Worm (Caenorhabditis elegans) whole organism, late embryonic: ENCODE results near the gene sgk-1.
"Not testable (repeated sequence)": the region's sequence is repeated elsewhere in the genome, so short reads cannot be mapped to it uniquely, and the experiment has no call there.

Source experiments
- C38D4.7 ChIP-seq: fragments of 200-800 bp; sonication (Bioruptor generic); optimal IDR thresholded peaks from 2 replicates; lab custom pipeline; 2018; ENCODE audit warnings: mild to moderate bottlenecking, missing genetic modification characterization, moderate library complexity, missing compliant biosample characterization
- F13H6.1 ChIP-seq: sonication (generic microtip); optimal IDR thresholded peaks from 2 replicates; lab custom pipeline; 2016; ENCODE audit warnings: missing genetic modification characterization, missing compliant biosample characterization
- T23F11.4 ChIP-seq: fragments of 200-800 bp; sonication (Bioruptor generic); optimal IDR thresholded peaks from 2 replicates; lab custom pipeline; 2018; ENCODE audit warnings: mild to moderate bottlenecking, missing genetic modification characterization, missing compliant biosample characterization
- Y22D7AL.16 ChIP-seq: sonication (generic microtip); optimal IDR thresholded peaks from 2 replicates; lab custom pipeline; 2016; ENCODE audit warnings: missing genetic modification characterization, missing compliant biosample characterization
- ahr-1 ChIP-seq: sonication (generic microtip); optimal IDR thresholded peaks from 2 replicates; lab custom pipeline; 2016; ENCODE audit warnings: missing genetic modification characterization, missing compliant biosample characterization
- ceh-14 ChIP-seq: sonication (generic microtip); optimal IDR thresholded peaks from 2 replicates; lab custom pipeline; 2016; ENCODE audit warnings: missing genotype, missing genetic modification characterization, missing compliant biosample characterization
- ceh-18 ChIP-seq: sonication (generic microtip); optimal IDR thresholded peaks from 2 replicates; lab custom pipeline; 2016; ENCODE audit warnings: missing genetic modification characterization, missing compliant biosample characterization
- ceh-19 ChIP-seq: fragments of 200-800 bp; sonication (Bioruptor generic); optimal IDR thresholded peaks from 2 replicates; lab custom pipeline; 2018; ENCODE audit warnings: mild to moderate bottlenecking, missing genetic modification characterization, missing compliant biosample characterization
- ceh-2 ChIP-seq: sonication (generic microtip); optimal IDR thresholded peaks from 2 replicates; lab custom pipeline; 2016; ENCODE audit warnings: missing genotype, missing genetic modification characterization, missing compliant biosample characterization
- ceh-24 ChIP-seq: sonication (generic microtip); optimal IDR thresholded peaks from 2 replicates; lab custom pipeline; 2016; ENCODE audit warnings: mild to moderate bottlenecking, missing genetic modification characterization, missing compliant biosample characterization
- ceh-30 ChIP-seq: fragments of 150-350 bp; optimal IDR thresholded peaks from 2 replicates; lab custom pipeline; 2014; ENCODE audit warnings: missing biosample characterization, missing genetic modification characterization
- ceh-48 ChIP-seq: sonication (generic microtip); optimal IDR thresholded peaks from 2 replicates; lab custom pipeline; 2016; ENCODE audit warnings: missing genetic modification characterization, inconsistent platforms, missing compliant biosample characterization
- ceh-6 ChIP-seq: fragments of 200-800 bp; sonication (Bioruptor generic); optimal IDR thresholded peaks from 2 replicates; lab custom pipeline; 2018; ENCODE audit warnings: mild to moderate bottlenecking, missing genetic modification characterization, missing compliant biosample characterization
- ceh-9 ChIP-seq: sonication (generic microtip); optimal IDR thresholded peaks from 2 replicates; lab custom pipeline; 2016; ENCODE audit warnings: mild to moderate bottlenecking, missing genetic modification characterization, inconsistent platforms, missing compliant biosample characterization
- che-1 ChIP-seq: sonication (generic microtip); optimal IDR thresholded peaks from 2 replicates; lab custom pipeline; 2016; ENCODE audit warnings: mild to moderate bottlenecking, missing genetic modification characterization, missing compliant biosample characterization
- dmd-4 ChIP-seq: sonication (generic microtip); optimal IDR thresholded peaks from 2 replicates; lab custom pipeline; 2016; ENCODE audit warnings: borderline replicate concordance, missing genetic modification characterization, missing compliant biosample characterization
- elt-2 ChIP-seq: sonication (generic microtip); optimal IDR thresholded peaks from 2 replicates; lab custom pipeline; 2016; ENCODE audit warnings: missing genetic modification reagents, missing genetic modification characterization, missing compliant biosample characterization
- elt-4 ChIP-seq: sonication (generic microtip); optimal IDR thresholded peaks from 2 replicates; lab custom pipeline; 2016; ENCODE audit warnings: missing genetic modification characterization, missing compliant biosample characterization
- ets-4 ChIP-seq: sonication (generic microtip); optimal IDR thresholded peaks from 2 replicates; lab custom pipeline; 2016; ENCODE audit warnings: missing genetic modification characterization, missing compliant biosample characterization
- eyg-1 ChIP-seq: sonication (generic microtip); optimal IDR thresholded peaks from 2 replicates; lab custom pipeline; 2016; ENCODE audit warnings: missing genotype, missing genetic modification characterization, missing compliant biosample characterization
- gmeb-2 ChIP-seq: sonication (generic microtip); optimal IDR thresholded peaks from 2 replicates; lab custom pipeline; 2016; ENCODE audit warnings: missing genetic modification characterization, inconsistent platforms, missing compliant biosample characterization
- hlh-13 ChIP-seq: fragments of 200-800 bp; sonication (Bioruptor generic); optimal IDR thresholded peaks from 2 replicates; lab custom pipeline; 2018; ENCODE audit warnings: mild to moderate bottlenecking, missing genetic modification characterization, missing compliant biosample characterization
- hlh-30 ChIP-seq: sonication (generic microtip); optimal IDR thresholded peaks from 2 replicates; lab custom pipeline; 2017; ENCODE audit warnings: antibody characterized with exemption, missing genetic modification characterization, missing compliant biosample characterization; ENCODE audit not compliant: insufficient read depth
- hlh-8 ChIP-seq: sonication (generic microtip); optimal IDR thresholded peaks from 2 replicates; lab custom pipeline; 2016; ENCODE audit warnings: missing genotype, missing genetic modification characterization, missing compliant biosample characterization
- lim-6 ChIP-seq: sonication (generic microtip); optimal IDR thresholded peaks from 2 replicates; lab custom pipeline; 2016; ENCODE audit warnings: missing genetic modification characterization, missing compliant biosample characterization
- madf-2 ChIP-seq: sonication (generic microtip); optimal IDR thresholded peaks from 2 replicates; lab custom pipeline; 2017; ENCODE audit warnings: missing genetic modification characterization, missing compliant biosample characterization
- nfya-1 ChIP-seq: sonication (generic microtip); optimal IDR thresholded peaks from 2 replicates; lab custom pipeline; 2017; ENCODE audit warnings: missing genetic modification characterization, mild to moderate bottlenecking, missing compliant biosample characterization, antibody characterized with exemption, moderate library complexity
- nhr-11 ChIP-seq: fragments of 150-350 bp; optimal IDR thresholded peaks from 2 replicates; lab custom pipeline; 2014; ENCODE audit warnings: missing biosample characterization, missing genetic modification characterization
- nhr-232 ChIP-seq: sonication (generic microtip); optimal IDR thresholded peaks from 2 replicates; lab custom pipeline; 2016; ENCODE audit warnings: missing genetic modification characterization, missing compliant biosample characterization
- npax-4 ChIP-seq: sonication (generic microtip); optimal IDR thresholded peaks from 2 replicates; lab custom pipeline; 2016; ENCODE audit warnings: missing genetic modification characterization, missing compliant biosample characterization
- odd-2 ChIP-seq: sonication (generic microtip); optimal IDR thresholded peaks from 2 replicates; lab custom pipeline; 2017; ENCODE audit warnings: antibody characterized with exemption, mild to moderate bottlenecking, missing genetic modification characterization, missing compliant biosample characterization
- pat-9 ChIP-seq: fragments of 200-800 bp; sonication (Bioruptor generic); optimal IDR thresholded peaks from 2 replicates; lab custom pipeline; 2018; ENCODE audit warnings: mild to moderate bottlenecking, missing genetic modification characterization, moderate library complexity, missing compliant biosample characterization
- pax-1 ChIP-seq: fragments of 150-350 bp; optimal IDR thresholded peaks from 2 replicates; lab custom pipeline; 2014; ENCODE audit warnings: missing biosample characterization, missing genetic modification characterization
- pha-2 ChIP-seq: sonication (generic microtip); optimal IDR thresholded peaks from 2 replicates; lab custom pipeline; 2017; ENCODE audit warnings: mild to moderate bottlenecking, missing genetic modification characterization, missing compliant biosample characterization
- pha-4 ChIP-seq: fragments of 150-350 bp; optimal IDR thresholded peaks from 2 replicates; lab custom pipeline; 2018; ENCODE audit warnings: missing biosample characterization, missing genetic modification reagents, missing genetic modification characterization
- ref-2 ChIP-seq: sonication (generic microtip); optimal IDR thresholded peaks from 2 replicates; lab custom pipeline; 2016; ENCODE audit warnings: missing genetic modification characterization, missing compliant biosample characterization
- sdc-2 ChIP-seq: sonication (generic microtip); optimal IDR thresholded peaks from 2 replicates; lab custom pipeline; 2016; ENCODE audit warnings: missing genotype, missing genetic modification characterization, missing compliant biosample characterization
- sox-2 ChIP-seq: fragments of 200-800 bp; sonication (Bioruptor generic); IDR thresholded peaks from 2 replicates; pipeline ENCODE4 v1.3.6; 2022; ENCODE audit warnings: missing genetic modification reagents, missing genetic modification characterization, missing compliant biosample characterization
- sox-4 ChIP-seq: sonication (generic microtip); optimal IDR thresholded peaks from 2 replicates; lab custom pipeline; 2017; ENCODE audit warnings: mild to moderate bottlenecking, missing genetic modification characterization, inconsistent platforms, missing compliant biosample characterization
- tbx-2 ChIP-seq: sonication (generic microtip); optimal IDR thresholded peaks from 2 replicates; lab custom pipeline; 2016; ENCODE audit warnings: missing genetic modification characterization, missing compliant biosample characterization
- ttx-3 ChIP-seq: sonication (generic microtip); optimal IDR thresholded peaks from 2 replicates; lab custom pipeline; 2016; ENCODE audit warnings: missing genetic modification reagents, missing genetic modification characterization, missing compliant biosample characterization
- unc-42 ChIP-seq: sonication (generic microtip); optimal IDR thresholded peaks from 2 replicates; lab custom pipeline; 2016; ENCODE audit warnings: missing genotype, missing genetic modification characterization, missing compliant biosample characterization
- zip-5 ChIP-seq: sonication (generic microtip); optimal IDR thresholded peaks from 2 replicates; lab custom pipeline; 2016; ENCODE audit warnings: missing genetic modification characterization, missing compliant biosample characterization
- ztf-16 ChIP-seq: sonication (generic microtip); optimal IDR thresholded peaks from 2 replicates; lab custom pipeline; 2017; ENCODE audit warnings: missing genetic modification characterization, missing compliant biosample characterization

sgk-1 gene

DNA sequence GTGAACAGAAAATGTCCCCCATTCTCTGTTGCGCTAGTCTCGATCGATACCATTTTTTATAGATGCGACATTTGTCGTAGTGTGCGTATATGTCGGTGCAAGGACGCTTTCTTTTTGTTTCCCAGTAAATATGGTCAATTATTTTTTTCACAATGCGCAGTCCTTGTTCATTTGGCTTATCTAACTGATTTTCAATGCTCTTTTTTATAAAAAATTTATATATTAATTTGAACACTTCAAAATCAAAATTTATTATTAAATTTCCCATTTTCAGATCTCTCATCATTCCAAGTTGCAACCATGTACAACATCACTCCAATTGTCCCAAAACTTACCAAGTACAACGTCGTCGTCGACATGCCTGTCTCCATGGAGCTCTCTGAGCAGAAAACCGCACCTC lies 44.8 kb downstream of the sgk-1 start, which contains the start of gene F23A7.1:
Gene F23A7.1 (plus strand): TSS at position 301 of the 400 bp plus-strand sequence.
- TF ChIP-seq nhr-11 (tag; lab: Kevin White, UChicago) (no peak), lim-6 (tag; lab: Kevin White, UChicago) (no peak), sdc-2 (tag; lab: Kevin White, UChicago) (no peak), ceh-14 (tag; lab: Kevin White, UChicago) (no peak), ref-2 (tag; lab: Kevin White, UChicago) (no peak), ceh-9 (tag; lab: Kevin White, UChicago) (no peak), ahr-1 (no peak), sox-4 (tag; lab: Kevin White, UChicago) (no peak), pha-4 (no peak), pax-1 (no peak), T23F11.4 (GFP tag; lab: Kevin White, UChicago) (no peak), sox-2 (no peak), elt-2 (tag; lab: Kevin White, UChicago) (no peak), ceh-6 (GFP tag; lab: Kevin White, UChicago) (no peak)

DNA sequence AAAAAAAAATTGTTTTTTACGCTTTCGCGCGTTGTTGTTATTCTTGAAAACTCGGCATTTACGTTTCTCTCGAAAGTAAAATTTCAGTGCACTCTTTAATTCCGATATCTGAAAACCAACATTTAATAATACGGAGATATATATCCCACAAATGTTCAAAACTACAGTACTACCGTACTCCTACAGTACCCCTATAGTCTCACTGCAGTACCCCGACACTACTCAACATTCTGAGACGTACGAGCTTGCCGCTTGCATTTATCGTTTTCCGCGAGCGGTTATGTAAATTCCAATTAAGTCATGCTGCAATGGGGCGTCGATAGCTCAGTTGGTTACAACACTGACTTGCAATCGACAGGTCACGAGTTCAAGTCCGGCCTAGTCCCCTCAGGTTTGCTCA lies 48.8 kb downstream of the sgk-1 start, which contains the start of gene F23A7.8:
Gene F23A7.8 (plus strand): TSS at position 301 of the 400 bp plus-strand sequence.
- not testable (repeated sequence) for TF ChIP-seq zip-5, gmeb-2, ceh-24 (tag; lab: Kevin White, UChicago)

- not testable (repeated sequence) for TF ChIP-seq pat-9 (tag; lab: Kevin White, UChicago); ceh-30; pha-4
- TF ChIP-seq, all 69 proteins: peak for 0; not testable (repeated sequence) for 69
Observed at ce11 chrX:16212306-16212705, 49.6 kb downstream of the sgk-1 start, which contains the start of gene F23A7.4. TSS of gene F23A7.4 (plus strand) at chrX:16212606.

ce11 chrX:16210518-16210917 lies 51.4 kb downstream of the sgk-1 start, which contains the start of gene R11.4:
TSS of gene R11.4 (minus strand) at chrX:16210618.
- TF ChIP-seq gmeb-2 (tag; lab: Kevin White, UChicago) (no peak), pha-4 (no peak), C38D4.7 (GFP tag; lab: Kevin White, UChicago) (no peak), ztf-16 (no peak), ceh-14 (tag; lab: Kevin White, UChicago) (no peak), dmd-4 (tag; lab: Kevin White, UChicago) (no peak), che-1 (tag; lab: Kevin White, UChicago) (no peak), unc-42 (tag; lab: Kevin White, UChicago) (no peak), ceh-18 (no peak), elt-4 (tag; lab: Kevin White, UChicago) (no peak), tbx-2 (tag; lab: Kevin White, UChicago) (no peak), ets-4 (tag; lab: Kevin White, UChicago) (no peak), pha-2 (tag; lab: Kevin White, UChicago) (no peak), sdc-2 (tag; lab: Kevin White, UChicago) (no peak)

DNA sequence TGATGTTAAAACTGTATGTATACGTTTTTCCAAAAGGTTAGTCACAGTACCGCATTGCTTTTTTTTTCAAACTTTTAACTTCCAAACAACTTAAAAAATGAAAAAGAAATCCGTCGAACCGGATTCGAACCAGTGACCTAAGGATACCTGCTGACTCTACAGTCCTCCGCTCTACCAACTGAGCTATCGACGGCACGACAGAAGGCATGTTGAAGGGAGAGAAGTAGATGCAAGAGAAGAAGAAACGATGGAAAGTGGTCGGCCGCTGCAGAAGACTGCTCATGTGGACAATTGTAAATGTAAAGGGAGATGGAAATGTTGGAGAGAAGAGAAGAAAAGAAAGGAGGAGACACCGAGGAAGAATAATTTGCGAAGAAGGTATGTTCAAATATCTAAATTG lies 52.3 kb downstream of the sgk-1 start:
- TF ChIP-seq hlh-30 (tag; lab: Kevin White, UChicago), result peak; percentile 74
- no peak for TF ChIP-seq odd-2 (tag; lab: Kevin White, UChicago)
- peak; percentile 18 for TF ChIP-seq pax-1
- peak; percentile 79 for TF ChIP-seq Y22D7AL.16
- peak; percentile 86 for TF ChIP-seq ceh-6 (GFP tag; lab: Kevin White, UChicago)
- TF ChIP-seq nfya-1 (tag; lab: Kevin White, UChicago), result peak; percentile 83
- TF ChIP-seq npax-4 (tag; lab: Kevin White, UChicago), result peak; percentile 52
- peak; percentile 76 for TF ChIP-seq hlh-13 (GFP tag; lab: Kevin White, UChicago)
- TF ChIP-seq ref-2 (tag; lab: Kevin White, UChicago), result peak; percentile 86
- peak; percentile 75 for TF ChIP-seq nhr-232 (tag; lab: Kevin White, UChicago)
- TF ChIP-seq madf-2 (tag; lab: Kevin White, UChicago), result peak; percentile 67
- no peak for TF ChIP-seq nhr-11 (tag; lab: Kevin White, UChicago)
- TF ChIP-seq pha-2 (tag; lab: Kevin White, UChicago), result peak; percentile 84
- peak; percentile 72 for TF ChIP-seq ceh-2 (tag; lab: Kevin White, UChicago)
- peak; percentile 54 for TF ChIP-seq hlh-8 (tag; lab: Kevin White, UChicago)
- peak; percentile 89 for TF ChIP-seq ceh-19 (GFP tag; lab: Kevin White, UChicago)
- TF ChIP-seq ceh-48, result peak; percentile 68
- TF ChIP-seq sox-4 (tag; lab: Kevin White, UChicago), result peak; percentile 83
- peak; percentile 48 for TF ChIP-seq eyg-1
- peak; percentile 65 for TF ChIP-seq ttx-3 (tag; lab: Kevin White, UChicago)
- peak; percentile 81 for TF ChIP-seq sox-2
- peak; percentile 76 for TF ChIP-seq F13H6.1 (tag; lab: Kevin White, UChicago)
